Fruit fly (Drosophila melanogaster) whole organism, embryonic: Measurements from ENCODE around the gene Prosbeta6.

Source experiments
- Ada2b ChIP-seq: fragments of 200-800 bp; sonication (Bioruptor generic); IDR thresholded peaks from 2 replicates; pipeline ENCODE4 v1.3.6; 2022; ENCODE audit warnings: missing biosample characterization, missing genetic modification characterization
- Asciz ChIP-seq: fragments of 200-800 bp; sonication (Bioruptor generic); optimal IDR thresholded peaks from 2 replicates; lab custom pipeline; 2017; ENCODE audit warnings: missing biosample characterization, mild to moderate bottlenecking, missing genetic modification characterization, missing genetic modification reagents
- CG10147 ChIP-seq: fragments of 200-800 bp; sonication (Bioruptor generic); optimal IDR thresholded peaks from 2 replicates; lab custom pipeline; 2019; ENCODE audit warnings: missing biosample characterization, mild to moderate bottlenecking, missing genetic modification characterization, moderate library complexity
- CG12391 ChIP-seq: fragments of 200-800 bp; sonication (Bioruptor generic); optimal IDR thresholded peaks from 3 replicates; lab custom pipeline; 2018; ENCODE audit warnings: missing biosample characterization, mild to moderate bottlenecking, missing genetic modification characterization, moderate library complexity
- CG12659 ChIP-seq: fragments of 200-800 bp; sonication (Bioruptor generic); optimal IDR thresholded peaks from 3 replicates; lab custom pipeline; 2017; ENCODE audit warnings: mild to moderate bottlenecking, missing biosample characterization, missing genetic modification reagents, missing genetic modification characterization
- CG13296 ChIP-seq: fragments of 200-800 bp; sonication (Bioruptor generic); optimal IDR thresholded peaks from 3 replicates; lab custom pipeline; 2018; ENCODE audit warnings: missing biosample characterization, mild to moderate bottlenecking, missing genetic modification characterization
- CG14667 ChIP-seq: fragments of 200-800 bp; sonication (Bioruptor generic); IDR thresholded peaks from 2 replicates; pipeline ENCODE4 v1.3.6; 2022; ENCODE audit warnings: missing biosample characterization, missing genetic modification characterization
- CG1792 ChIP-seq: fragments of 200-800 bp; sonication (Bioruptor generic); optimal IDR thresholded peaks from 2 replicates; lab custom pipeline; 2016; ENCODE audit warnings: missing biosample characterization, missing genetic modification characterization
- CG2120 ChIP-seq: fragments of 200-800 bp; sonication (Bioruptor generic); optimal IDR thresholded peaks from 3 replicates; lab custom pipeline; 2016; ENCODE audit warnings: missing biosample characterization, missing genetic modification characterization
- CG31365 ChIP-seq: fragments of 200-800 bp; sonication (Bioruptor generic); optimal IDR thresholded peaks from 2 replicates; lab custom pipeline; 2018; ENCODE audit warnings: missing biosample characterization, mild to moderate bottlenecking, missing genetic modification characterization
- CG31441 ChIP-seq: fragments of 200-800 bp; sonication (Bioruptor generic); IDR thresholded peaks from 2 replicates; pipeline ENCODE4 v1.3.6; 2022; ENCODE audit warnings: missing biosample characterization, missing genetic modification characterization
- CG32532 ChIP-seq: fragments of 200-800 bp; sonication (Bioruptor generic); IDR thresholded peaks from 2 replicates; pipeline ENCODE4 v1.3.6; 2022; ENCODE audit warnings: missing biosample characterization, missing genetic modification characterization
- CG32767 ChIP-seq: fragments of 200-800 bp; sonication (Bioruptor generic); IDR thresholded peaks from 2 replicates; pipeline ENCODE4 v1.3.6; 2022; ENCODE audit warnings: missing biosample characterization, missing genetic modification characterization
- CG33213 ChIP-seq: fragments of 200-800 bp; sonication (Bioruptor generic); optimal IDR thresholded peaks from 3 replicates; lab custom pipeline; 2016; ENCODE audit warnings: missing biosample characterization, missing genetic modification characterization
- CG3726 ChIP-seq: fragments of 200-800 bp; sonication (Bioruptor generic); IDR thresholded peaks from 3 replicates; pipeline ENCODE4, ENCODE4 v1.3.6; 2022; ENCODE audit warnings: missing biosample characterization, missing genetic modification characterization
- CG4282 ChIP-seq: fragments of 200-800 bp; sonication (Bioruptor generic); optimal IDR thresholded peaks from 2 replicates; lab custom pipeline; 2016; ENCODE audit warnings: missing biosample characterization, missing genetic modification characterization
- CG4328 ChIP-seq: fragments of 200-800 bp; sonication (Bioruptor generic); optimal IDR thresholded peaks from 3 replicates; lab custom pipeline; 2017; ENCODE audit warnings: missing biosample characterization, missing genetic modification reagents, missing genetic modification characterization
- CG43689 ChIP-seq: fragments of 200-800 bp; sonication (Bioruptor generic); IDR thresholded peaks from 2 replicates; pipeline ENCODE4 v1.3.6; 2022; ENCODE audit warnings: missing biosample characterization, missing genetic modification characterization
- CG4404 ChIP-seq: fragments of 200-800 bp; sonication (Bioruptor generic); IDR thresholded peaks from 2 replicates; pipeline ENCODE4 v1.3.6; 2022; ENCODE audit warnings: missing biosample characterization, missing genetic modification characterization
- CG4820 ChIP-seq: fragments of 200-800 bp; sonication (Bioruptor generic); optimal IDR thresholded peaks from 3 replicates; lab custom pipeline; 2016; ENCODE audit warnings: missing biosample characterization, missing genetic modification characterization
- CG6175 ChIP-seq: fragments of 200-800 bp; sonication (Bioruptor generic); IDR thresholded peaks from 3 replicates; pipeline ENCODE4 v1.3.6; 2022; ENCODE audit warnings: missing biosample characterization, missing genetic modification characterization
- CG6272 ChIP-seq: fragments of 200-800 bp; sonication (Bioruptor generic); IDR thresholded peaks from 2 replicates; pipeline ENCODE4 v1.3.6; 2022; ENCODE audit warnings: missing biosample characterization, missing genetic modification characterization
- CG6683 ChIP-seq: fragments of 200-800 bp; sonication (Bioruptor generic); optimal IDR thresholded peaks from 2 replicates; lab custom pipeline; 2017; ENCODE audit warnings: missing biosample characterization, mild to moderate bottlenecking, missing genetic modification characterization, missing genetic modification reagents
- CG6813 ChIP-seq: fragments of 200-800 bp; sonication (Bioruptor generic); optimal IDR thresholded peaks from 2 replicates; lab custom pipeline; 2017; ENCODE audit warnings: missing biosample characterization, missing genetic modification characterization, mild to moderate bottlenecking, moderate library complexity, missing genetic modification reagents
- CG8359 ChIP-seq: fragments of 200-800 bp; sonication (Bioruptor generic); optimal IDR thresholded peaks from 2 replicates; lab custom pipeline; 2017; ENCODE audit warnings: missing biosample characterization, mild to moderate bottlenecking, missing genetic modification characterization, borderline replicate concordance
- CG8478 ChIP-seq: fragments of >200 bp; optimal IDR thresholded peaks from 2 replicates; lab custom pipeline; 2018
- CG9932 ChIP-seq: fragments of 200-800 bp; sonication (Bioruptor generic); IDR thresholded peaks from 2 replicates; pipeline ENCODE4 v1.3.6; 2022; ENCODE audit warnings: missing biosample characterization, missing genetic modification characterization
- Deaf1 ChIP-seq: fragments of 200-800 bp; optimal IDR thresholded peaks from 3 replicates; lab custom pipeline; 2019; ENCODE audit warnings: missing biosample characterization, mild to moderate bottlenecking, missing genetic modification characterization, moderate library complexity
- Dip2 ChIP-seq: fragments of 200-800 bp; sonication (Bioruptor generic); IDR thresholded peaks from 2 replicates; pipeline ENCODE4 v1.3.6; 2022; ENCODE audit warnings: missing biosample characterization, missing genetic modification characterization
- Hr78 ChIP-seq, 2 experiments: fragments of 200-800 bp in 1 of 2; fragments of >200 bp in 1 of 2; sonication (Bioruptor generic) in 1 of 2; optimal IDR thresholded peaks; 2 replicates each; lab custom pipeline; 2017 to 2019; ENCODE audit warnings: missing biosample characterization in 2 of 2, missing genetic modification characterization in 2 of 2, mild to moderate bottlenecking in 1 of 2, moderate library complexity in 1 of 2
- NC2β ChIP-seq: fragments of 200-800 bp; sonication (Bioruptor generic); optimal IDR thresholded peaks from 2 replicates; lab custom pipeline; 2016; ENCODE audit warnings: missing biosample characterization, missing genetic modification characterization
- Poxn ChIP-seq: fragments of 200-800 bp; sonication (Bioruptor generic); IDR thresholded peaks from 2 replicates; pipeline ENCODE4 v1.3.6; 2022; ENCODE audit warnings: missing biosample characterization, missing genetic modification characterization
- Xrp1 ChIP-seq: fragments of 200-800 bp; sonication (Bioruptor generic); IDR thresholded peaks from 2 replicates; pipeline ENCODE4 v1.3.6; 2022; ENCODE audit warnings: missing biosample characterization, missing genetic modification characterization
- ac ChIP-seq: fragments of 200-800 bp; sonication (Bioruptor generic); optimal IDR thresholded peaks from 3 replicates; lab custom pipeline; 2017; ENCODE audit warnings: missing biosample characterization, mild to moderate bottlenecking, missing genetic modification characterization
- ato ChIP-seq: fragments of 200-800 bp; sonication (Bioruptor generic); IDR thresholded peaks from 2 replicates; pipeline ENCODE4 v1.3.6; 2022; ENCODE audit warnings: missing biosample characterization, missing genetic modification characterization; ENCODE audit not compliant: partially characterized antibody
- chn ChIP-seq: fragments of 200-800 bp; sonication (Bioruptor generic); optimal IDR thresholded peaks from 2 replicates; lab custom pipeline; 2016; ENCODE audit warnings: missing biosample characterization, missing genetic modification characterization
- ci ChIP-seq: fragments of 200-800 bp; sonication (Bioruptor generic); IDR thresholded peaks from 3 replicates; pipeline ENCODE4 v1.3.6; 2022; ENCODE audit warnings: missing biosample characterization, missing genetic modification characterization
- crc ChIP-seq: fragments of 200-800 bp; sonication (Bioruptor generic); optimal IDR thresholded peaks from 2 replicates; lab custom pipeline; 2016; ENCODE audit warnings: missing biosample characterization, missing genetic modification characterization
- dysf ChIP-seq: fragments of 200-800 bp; sonication (Bioruptor generic); IDR thresholded peaks from 3 replicates; pipeline ENCODE4 v1.3.6; 2022; ENCODE audit warnings: missing biosample characterization, missing genetic modification characterization
- exex ChIP-seq: fragments of 200-800 bp; sonication (Bioruptor generic); optimal IDR thresholded peaks from 4 replicates; lab custom pipeline; 2018; ENCODE audit warnings: missing biosample characterization, mild to moderate bottlenecking, missing genetic modification characterization, moderate library complexity
- fd102C ChIP-seq: fragments of 200-800 bp; sonication (Bioruptor generic); optimal IDR thresholded peaks from 2 replicates; lab custom pipeline; 2018; ENCODE audit warnings: missing biosample characterization, mild to moderate bottlenecking, missing genetic modification characterization, moderate library complexity
- gem ChIP-seq: fragments of 200-800 bp; sonication (Bioruptor generic); optimal IDR thresholded peaks from 2 replicates; lab custom pipeline; 2019; ENCODE audit warnings: missing biosample characterization, mild to moderate bottlenecking, missing genetic modification characterization, moderate library complexity
- gsb-n ChIP-seq: fragments of 200-800 bp; sonication (Bioruptor generic); optimal IDR thresholded peaks from 3 replicates; lab custom pipeline; 2018; ENCODE audit warnings: missing biosample characterization, mild to moderate bottlenecking, missing genetic modification characterization
- kay ChIP-seq: fragments of 200-800 bp; sonication (Bioruptor generic); optimal IDR thresholded peaks from 2 replicates; lab custom pipeline; 2016; ENCODE audit warnings: missing biosample characterization, missing genetic modification characterization
- mirr ChIP-seq: fragments of 200-800 bp; sonication (Bioruptor generic); optimal IDR thresholded peaks from 3 replicates; lab custom pipeline; 2018; ENCODE audit warnings: missing biosample characterization, mild to moderate bottlenecking, missing genetic modification characterization
- nom ChIP-seq: fragments of 200-800 bp; sonication (Bioruptor generic); optimal IDR thresholded peaks from 2 replicates; lab custom pipeline; 2017; ENCODE audit warnings: missing biosample characterization, missing genetic modification characterization, mild to moderate bottlenecking, moderate library complexity, missing genetic modification reagents
- org-1 ChIP-seq: fragments of 200-800 bp; sonication (Bioruptor generic); optimal IDR thresholded peaks from 2 replicates; lab custom pipeline; 2017; ENCODE audit warnings: missing biosample characterization, missing genetic modification characterization
- peb ChIP-seq: fragments of 200-800 bp; sonication (Bioruptor generic); IDR thresholded peaks from 2 replicates; pipeline ENCODE4 v1.3.6; 2022; ENCODE audit warnings: missing biosample characterization, missing genetic modification characterization
- pnt ChIP-seq: fragments of 200-800 bp; sonication (Bioruptor generic); optimal IDR thresholded peaks from 3 replicates; lab custom pipeline; 2016; ENCODE audit warnings: missing biosample characterization, missing genetic modification characterization
- slou ChIP-seq: fragments of 200-800 bp; sonication (Bioruptor generic); optimal IDR thresholded peaks from 3 replicates; lab custom pipeline; 2016; ENCODE audit warnings: missing biosample characterization, missing genetic modification characterization
- stc ChIP-seq: fragments of 200-800 bp; sonication (Bioruptor generic); IDR thresholded peaks from 2 replicates; pipeline ENCODE4 v1.3.6; 2022; ENCODE audit warnings: missing biosample characterization, missing genetic modification characterization
- z ChIP-seq: fragments of 200-800 bp; sonication (Bioruptor generic); IDR thresholded peaks from 3 replicates; pipeline ENCODE4 v1.3.6; 2022; ENCODE audit warnings: missing biosample characterization, missing genetic modification characterization

Gene Prosbeta6

dm6 chr3L:16640509-16641068 is 30.4 kb upstream of the Prosbeta6 start (continued):
- TF ChIP-seq crc (GFP tag; lab: Kevin White, UChicago) (no peak), chn (GFP tag; lab: Kevin White, UChicago) (no peak), dysf (no peak), Ada2b (GFP tag; lab: Robert Waterston, UW) (no peak), CG12659 (no peak), exex (tag; lab: Kevin White, UChicago) (no peak), CG1792 (GFP tag; lab: Kevin White, UChicago) (no peak), CG31365 (no peak), CG4404 (no peak), CG3726 (GFP tag; lab: Robert Waterston, UW) (no peak), CG6175 (GFP tag; lab: Robert Waterston, UW) (no peak), ci (GFP tag; lab: Robert Waterston, UW) (0 out of 3 replicates have a peak, but pooled peaks have one; percentile 19), NC2β (GFP tag; lab: Kevin White, UChicago) (no peak), ato (GFP tag; lab: Robert Waterston, UW) (no peak), CG6272 (no peak), CG31441 (GFP tag; lab: Robert Waterston, UW) (peak; percentile 76), CG13296 (no peak), CG2120 (no peak), CG4820 (GFP tag; lab: Kevin White, UChicago) (peak; percentile 13), Poxn (GFP tag; lab: Robert Waterston, UW) (no peak), CG4282 (GFP tag; lab: Kevin White, UChicago) (no peak), CG14667 (GFP tag; lab: Robert Waterston, UW) (no peak), Xrp1 (GFP tag; lab: Robert Waterston, UW) (peak; percentile 73), peb (GFP tag; lab: Robert Waterston, UW) (no peak), Dip2 (GFP tag; lab: Robert Waterston, UW) (no peak), CG8359 (GFP tag; lab: Kevin White, UChicago) (peak; percentile 53), nom (no peak), CG6683 (GFP tag; lab: Kevin White, UChicago) (no peak), kay (GFP tag; lab: Kevin White, UChicago) (no peak), z (no peak), slou (no peak), Hr78 (GFP tag; optimal IDR thresholded peaks at IDR 0.05; lab: Kevin White, UChicago) (peak in 1 of 2 experiments; percentile 45), CG33213 (GFP tag; lab: Kevin White, UChicago) (no peak), org-1 (GFP tag; lab: Kevin White, UChicago) (peak; percentile 33), gem (tag; lab: Kevin White, UChicago) (peak; percentile 67), pnt (no peak), ac (GFP tag; lab: Kevin White, UChicago) (peak; percentile 86), CG12391 (tag; lab: Kevin White, UChicago) (peak; percentile 35), CG4328 (GFP tag; lab: Kevin White, UChicago) (no peak), stc (GFP tag; lab: Robert Waterston, UW) (peak; percentile 12; the same call in 1 of the 2 replicates), Asciz (GFP tag; lab: Kevin White, UChicago) (peak; percentile 84), fd102C (GFP tag; lab: Kevin White, UChicago) (peak; percentile 76), CG32532 (GFP tag; lab: Robert Waterston, UW) (no peak), Deaf1 (tag; lab: Kevin White, UChicago) (no peak), gsb-n (tag; lab: Kevin White, UChicago) (peak; percentile 77), CG43689 (no peak), CG6813 (peak; percentile 63), mirr (GFP tag; lab: Kevin White, UChicago) (no peak), CG9932 (GFP tag; lab: Robert Waterston, UW) (no peak), CG8478 (lab: Kevin White, UChicago) (no peak), CG10147 (GFP tag; lab: Kevin White, UChicago) (no peak), CG32767 (GFP tag; lab: Robert Waterston, UW) (no peak)
